Fruit fly (Drosophila melanogaster): Measurements from ENCODE around the gene CG13678.

Gene CG13678

DNA sequence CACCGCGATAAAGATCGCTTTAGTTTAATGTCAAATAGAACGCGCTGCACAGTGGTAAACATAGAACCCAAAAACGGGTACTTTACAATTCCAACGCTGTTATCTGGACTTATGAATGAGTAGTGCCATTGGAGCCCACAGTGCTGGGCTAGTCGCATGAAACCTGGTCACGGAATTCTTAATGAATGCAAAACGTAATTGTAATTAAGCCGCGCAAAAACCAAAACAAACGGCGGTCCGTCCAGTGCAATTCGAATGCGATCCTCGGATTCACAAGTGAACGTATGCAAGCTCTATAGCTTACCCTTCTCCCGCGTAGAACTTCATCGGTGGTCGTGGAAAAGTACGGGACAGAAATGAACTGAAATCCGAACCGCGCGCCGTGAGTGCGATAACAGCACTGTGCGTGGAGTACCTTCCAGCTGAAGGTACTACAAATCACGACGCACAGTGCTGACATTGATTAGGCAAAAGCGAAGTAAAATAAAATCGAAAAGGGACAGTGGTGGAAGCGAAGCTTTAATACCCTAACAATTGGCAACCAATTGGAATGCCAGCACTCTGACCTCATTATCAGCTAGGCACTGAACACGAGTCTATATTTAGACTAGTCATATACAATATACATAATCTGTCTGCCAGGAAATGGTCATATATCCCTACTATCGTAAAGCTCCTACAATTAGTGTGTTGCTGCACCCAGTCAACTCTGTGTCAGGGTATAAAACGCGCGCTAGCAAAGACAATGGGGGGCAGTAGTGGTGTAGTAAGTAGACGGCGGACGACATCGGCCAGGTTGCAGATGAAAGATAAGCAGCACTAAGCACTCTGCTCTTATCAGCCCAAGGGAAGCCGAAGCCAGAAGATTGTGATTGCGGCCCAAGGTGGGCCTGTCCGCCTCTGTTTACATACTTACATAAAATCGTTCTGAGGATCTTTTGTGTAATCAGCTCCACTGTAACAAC is 36.4 kb upstream of the CG13678 start (continued):
- no peak for TF ChIP-seq repo (GFP tag; optimal IDR thresholded peaks at IDR 0.05)
- no peak for TF ChIP-seq CG17568 (GFP tag; optimal IDR thresholded peaks at IDR 0.05)
- 0 out of 3 replicates have a peak, but pooled peaks have one; percentile 45 for TF ChIP-seq CG2889 (GFP tag; IDR thresholded peaks at IDR 0.05)
- TF ChIP-seq bab2 (GFP tag; optimal IDR thresholded peaks at IDR 0.05): peak; percentile 37
- no peak for TF ChIP-seq CG12236 (GFP tag; optimal IDR thresholded peaks at IDR 0.05)
- peak; percentile 21 for TF ChIP-seq disco-r (GFP tag; optimal IDR thresholded peaks at IDR 0.05)
- TF ChIP-seq CG10431 (GFP tag; optimal IDR thresholded peaks at IDR 0.05): no peak
- peak; percentile 64 for TF ChIP-seq CG3281 (GFP tag; optimal IDR thresholded peaks at IDR 0.05)
- no peak for TF ChIP-seq CG1233 (GFP tag; optimal IDR thresholded peaks at IDR 0.05)
- no peak for TF ChIP-seq CG7928 (GFP tag; optimal IDR thresholded peaks at IDR 0.05)
- no peak for TF ChIP-seq ssp (GFP tag; IDR thresholded peaks at IDR 0.05)
- TF ChIP-seq Adf1 (GFP tag; IDR thresholded peaks at IDR 0.05): no peak
- TF ChIP-seq CG17359 (tag; optimal IDR thresholded peaks at IDR 0.05): peak; percentile 43
- no peak for TF ChIP-seq CG17802 (tag; optimal IDR thresholded peaks at IDR 0.05)
- peak; percentile 38 for TF ChIP-seq unpg (GFP tag; optimal IDR thresholded peaks at IDR 0.05)
- no peak for TF ChIP-seq CG11723 (GFP tag; optimal IDR thresholded peaks at IDR 0.05)
- TF ChIP-seq CG33557 (GFP tag; optimal IDR thresholded peaks at IDR 0.05): no peak
- no peak for TF ChIP-seq CG17912 (GFP tag; optimal IDR thresholded peaks at IDR 0.05)
- TF ChIP-seq fru (optimal IDR thresholded peaks at IDR 0.05): no peak
- peak; percentile 19 for TF ChIP-seq scrt (GFP tag; optimal IDR thresholded peaks at IDR 0.05)
- TF ChIP-seq usp (GFP tag; optimal IDR thresholded peaks at IDR 0.05): no peak
- no peak for TF ChIP-seq br (optimal IDR thresholded peaks at IDR 0.05)
- peak; percentile 70 for TF ChIP-seq Nf-YC (tag; optimal IDR thresholded peaks at IDR 0.05)
- TF ChIP-seq lab (GFP tag; optimal IDR thresholded peaks at IDR 0.05): peak; percentile 70
- peak; percentile 32 for TF ChIP-seq vfl (GFP tag; optimal IDR thresholded peaks at IDR 0.05)
- TF ChIP-seq sc (optimal IDR thresholded peaks at IDR 0.05): no peak
- peak; percentile 6 for TF ChIP-seq sc (GFP tag; optimal IDR thresholded peaks at IDR 0.05)
- peak; percentile 20 for TF ChIP-seq CG8924 (tag; optimal IDR thresholded peaks at IDR 0.05)
- no peak for TF ChIP-seq MESR4 (GFP tag; optimal IDR thresholded peaks at IDR 0.05)
- TF ChIP-seq CG4707 (GFP tag; optimal IDR thresholded peaks at IDR 0.05): no peak

- TF ChIP-seq CG10565 (GFP tag; optimal IDR thresholded peaks at IDR 0.05): no peak
- peak; percentile 54 for TF ChIP-seq CG3163 (GFP tag; optimal IDR thresholded peaks at IDR 0.05)
- no peak for TF ChIP-seq ash1 (GFP tag; optimal IDR thresholded peaks at IDR 0.05)
- peak; percentile 77 for TF ChIP-seq CG12769 (tag; optimal IDR thresholded peaks at IDR 0.05)
- peak; percentile 82 for TF ChIP-seq B-H1 (GFP tag; IDR thresholded peaks at IDR 0.05)
- TF ChIP-seq maf-S (GFP tag; optimal IDR thresholded peaks at IDR 0.05): peak; percentile 79
- peak; percentile 92 for TF ChIP-seq CoRest (tag; optimal IDR thresholded peaks at IDR 0.05)
- TF ChIP-seq trem (tag; optimal IDR thresholded peaks at IDR 0.05): peak; percentile 83
- TF ChIP-seq CG6272 (GFP tag; IDR thresholded peaks at IDR 0.05): peak; percentile 88
- TF ChIP-seq sim (GFP tag; IDR thresholded peaks at IDR 0.05): no peak
- TF ChIP-seq Sin3A (optimal IDR thresholded peaks at IDR 0.05): peak; percentile 98
- TF ChIP-seq Hr78 (GFP tag; optimal IDR thresholded peaks at IDR 0.05): no peak
- TF ChIP-seq row (GFP tag; IDR thresholded peaks at IDR 0.05): peak; percentile 98
- peak; percentile 61 for TF ChIP-seq Dip2 (GFP tag; IDR thresholded peaks at IDR 0.05)
- peak; percentile 8 for TF ChIP-seq CG11398 (GFP tag; optimal IDR thresholded peaks at IDR 0.05)
- TF ChIP-seq oc (tag; optimal IDR thresholded peaks at IDR 0.05): no peak
- no peak for TF ChIP-seq tna (GFP tag; IDR thresholded peaks at IDR 0.05; ENCODE audit: partially characterized antibody)
- peak; percentile 80 for TF ChIP-seq CG9876 (GFP tag; optimal IDR thresholded peaks at IDR 0.05)
- no peak for TF ChIP-seq CG12071 (GFP tag; optimal IDR thresholded peaks at IDR 0.05)
- peak; percentile 91 for TF ChIP-seq Aef1 (GFP tag; IDR thresholded peaks at IDR 0.05)
These were observed 35.1 kb upstream of the CG13678 start, which contains the start of the genes ERR and Atg18a for dm6 chr3L:8186627-8187396. TSS of gene ERR (minus strand) at chr3L:8186671. TSS of gene Atg18a (plus strand) at chr3L:8186857.

All from whole organism, embryonic.